Worm (Caenorhabditis elegans): ENCODE results near the gene mrps-14.
A peak's percentile ranks its signal among the peaks of the same experiment; 100 is the strongest.

Gene mrps-14

ce11 chrII:10245612-10246011, 3.3 kb upstream of the mrps-14 start:
- no peak for TF ChIP-seq ceh-9 (tag; optimal IDR thresholded peaks at IDR 0.05)
- no peak for TF ChIP-seq sox-4 (tag; optimal IDR thresholded peaks at IDR 0.05)
- no peak for TF ChIP-seq ceh-31 (tag; optimal IDR thresholded peaks at IDR 0.05)
- no peak for TF ChIP-seq fkh-10 (GFP tag; optimal IDR thresholded peaks at IDR 0.05)
- TF ChIP-seq tbx-7 (tag; optimal IDR thresholded peaks at IDR 0.05) = no peak
- no peak for TF ChIP-seq unc-86 (tag; optimal IDR thresholded peaks at IDR 0.05)
- TF ChIP-seq unc-42 (tag; optimal IDR thresholded peaks at IDR 0.05) = no peak
- TF ChIP-seq ceh-2 (tag; optimal IDR thresholded peaks at IDR 0.05) = no peak

- no peak for TF ChIP-seq C08G9.2 (tag; optimal IDR thresholded peaks at IDR 0.05)
- no peak for TF ChIP-seq ceh-19 (GFP tag; optimal IDR thresholded peaks at IDR 0.05)
- TF ChIP-seq hlh-30 (tag; optimal IDR thresholded peaks at IDR 0.05; ENCODE audit: insufficient read depth) = no peak
- TF ChIP-seq ceh-6 (GFP tag; optimal IDR thresholded peaks at IDR 0.05) = no peak
- TF ChIP-seq ceh-14 (tag; optimal IDR thresholded peaks at IDR 0.05) = no peak
- TF ChIP-seq sox-4 (tag; optimal IDR thresholded peaks at IDR 0.05) = no peak
- TF ChIP-seq dve-1 (tag; optimal IDR thresholded peaks at IDR 0.05) = no peak
- no peak for TF ChIP-seq nhr-11 (tag; optimal IDR thresholded peaks at IDR 0.05)
- TF ChIP-seq ztf-16 (tag; optimal IDR thresholded peaks at IDR 0.05) = no peak
- TF ChIP-seq pros-1 (tag; optimal IDR thresholded peaks at IDR 0.05) = no peak
- no peak for TF ChIP-seq K09A11.1 (tag; optimal IDR thresholded peaks at IDR 0.05; ENCODE audit: insufficient read depth)
- no peak for TF ChIP-seq dmd-4 (tag; optimal IDR thresholded peaks at IDR 0.05; ENCODE audit: borderline replicate concordance)
- TF ChIP-seq tbx-7 (tag; optimal IDR thresholded peaks at IDR 0.05) = no peak
- TF ChIP-seq nhr-232 (tag; optimal IDR thresholded peaks at IDR 0.05) = no peak
- TF ChIP-seq hlh-6 (tag; optimal IDR thresholded peaks at IDR 0.05) = no peak
Observed at ce11 chrII:10239595-10239994, 2.7 kb downstream of the mrps-14 start, which contains the start of gene mec-15. mec-15 (minus strand) TSS chrII:10239695.

ce11 chrII:10234398-10234797, 7.9 kb downstream of the mrps-14 start, which contains the start of gene ubxn-5:
ubxn-5 (minus strand) TSS chrII:10234498.
- no peak for TF ChIP-seq ceh-9 (tag; optimal IDR thresholded peaks at IDR 0.05)
- no peak for TF ChIP-seq lin-11 (tag; optimal IDR thresholded peaks at IDR 0.05)
- no peak for TF ChIP-seq eyg-1 (tag; optimal IDR thresholded peaks at IDR 0.05)
- no peak for TF ChIP-seq syd-9 (tag; optimal IDR thresholded peaks at IDR 0.05)

- TF ChIP-seq pax-1 (tag; optimal IDR thresholded peaks at IDR 0.05) = peak; percentile 42
- TF ChIP-seq sox-2 (GFP tag; IDR thresholded peaks at IDR 0.05) = no peak
- TF ChIP-seq elt-2 (tag; optimal IDR thresholded peaks at IDR 0.05) = peak; percentile 60
- TF ChIP-seq C38D4.7 (GFP tag; optimal IDR thresholded peaks at IDR 0.05) = no peak
- no peak for TF ChIP-seq ttx-3 (tag; optimal IDR thresholded peaks at IDR 0.05)
Observed at ce11 chrII:10231874-10232273, 10.4 kb downstream of the mrps-14 start.

ce11 chrII:10230972-10231371, 11.3 kb downstream of the mrps-14 start, which contains the start of gene T01E8.8:
T01E8.8 (plus strand) TSS chrII:10231272.
- TF ChIP-seq ceh-22 (tag; optimal IDR thresholded peaks at IDR 0.05) (no peak), ceh-9 (tag; optimal IDR thresholded peaks at IDR 0.05) (no peak), ceh-34 (tag; optimal IDR thresholded peaks at IDR 0.05) (no peak), hlh-6 (tag; optimal IDR thresholded peaks at IDR 0.05) (no peak), madf-2 (tag; optimal IDR thresholded peaks at IDR 0.05) (no peak), ceh-18 (tag; optimal IDR thresholded peaks at IDR 0.05) (no peak), fkh-6 (tag; optimal IDR thresholded peaks at IDR 0.05) (no peak), sox-4 (tag; optimal IDR thresholded peaks at IDR 0.05) (no peak), odd-2 (tag; optimal IDR thresholded peaks at IDR 0.05) (no peak), pros-1 (tag; optimal IDR thresholded peaks at IDR 0.05) (no peak), fax-1 (tag; optimal IDR thresholded peaks at IDR 0.05) (no peak), pat-9 (tag; optimal IDR thresholded peaks at IDR 0.05) (no peak), nhr-11 (tag; optimal IDR thresholded peaks at IDR 0.05) (no peak), fkh-10 (GFP tag; optimal IDR thresholded peaks at IDR 0.05) (no peak), ceh-19 (GFP tag; optimal IDR thresholded peaks at IDR 0.05) (no peak), hlh-13 (GFP tag; optimal IDR thresholded peaks at IDR 0.05) (no peak)
